Worm (Caenorhabditis elegans) whole organism, L1 larva: ENCODE measurements around the gene cmd-1.
A peak's percentile ranks its signal among the peaks of the same experiment; 100 is the strongest.

ENCODE experiments used
- C34B4.2 ChIP-seq: sonication (generic microtip); optimal IDR thresholded peaks from 2 replicates; lab custom pipeline; 2017; ENCODE audit warnings: mild to moderate bottlenecking, missing genetic modification characterization, missing compliant biosample characterization
- Y116A8C.19 ChIP-seq: sonication (generic microtip); optimal IDR thresholded peaks from 2 replicates; lab custom pipeline; 2016; ENCODE audit warnings: missing compliant biosample characterization, missing genetic modification characterization, borderline replicate concordance
- alr-1 ChIP-seq: fragments of 200-800 bp; sonication (Bioruptor generic); optimal IDR thresholded peaks from 2 replicates; lab custom pipeline; 2018; ENCODE audit warnings: borderline replicate concordance, mild to moderate bottlenecking, missing genetic modification characterization, missing compliant biosample characterization
- ceh-8 ChIP-seq: fragments of 200-800 bp; sonication (Bioruptor generic); optimal IDR thresholded peaks from 2 replicates; lab custom pipeline; 2018; ENCODE audit warnings: mild to moderate bottlenecking, missing genetic modification characterization, moderate library complexity, missing compliant biosample characterization
- ceh-82 ChIP-seq, 3 experiments: fragments of 150-350 bp in 1 of 3; sonication (generic microtip) in 2 of 3; optimal IDR thresholded peaks; 2 replicates each; lab custom pipeline; 2014 to 2017; ENCODE audit warnings: missing biosample characterization in 3 of 3, missing genetic modification characterization in 3 of 3
- ceh-90 ChIP-seq: sonication (generic microtip); optimal IDR thresholded peaks from 2 replicates; lab custom pipeline; 2016; ENCODE audit warnings: missing genetic modification characterization, missing compliant biosample characterization
- ces-1 ChIP-seq: fragments of 150-350 bp; optimal IDR thresholded peaks from 2 replicates; lab custom pipeline; 2014; ENCODE audit warnings: missing biosample characterization, missing genetic modification reagents, missing genetic modification characterization
- dpl-1 ChIP-seq, 3 experiments: fragments of 150-350 bp in 2 of 3; sonication (generic microtip) in 1 of 3; optimal IDR thresholded peaks; 2 replicates each; lab custom pipeline; 2014 to 2017; ENCODE audit warnings: missing biosample characterization in 3 of 3, missing genetic modification characterization in 3 of 3, missing genetic modification reagents in 3 of 3
- dsc-1 ChIP-seq: sonication (generic microtip); optimal IDR thresholded peaks from 2 replicates; lab custom pipeline; 2016; ENCODE audit warnings: mild to moderate bottlenecking, missing genetic modification characterization, missing compliant biosample characterization
- efl-1 ChIP-seq, 4 experiments: fragments of 150-350 bp; optimal IDR thresholded peaks in 3 of 4; peaks in 1 of 4; 1 replicate in 1 of 4; 2 replicates in 3 of 4; lab custom pipeline; 2014; ENCODE audit warnings: missing biosample characterization in 2 of 4, missing genetic modification characterization in 2 of 4, missing genetic modification reagents in 2 of 4
- efl-3 ChIP-seq: fragments of 200-800 bp; sonication (Bioruptor generic); optimal IDR thresholded peaks from 2 replicates; lab custom pipeline; 2018; ENCODE audit warnings: mild to moderate bottlenecking, missing genetic modification characterization, missing compliant biosample characterization
- ets-5 ChIP-seq: fragments of 200-800 bp; sonication (Bioruptor generic); IDR thresholded peaks from 2 replicates; pipeline ENCODE4 v1.3.6; 2022; ENCODE audit warnings: missing genetic modification characterization, missing compliant biosample characterization
- fkh-10 ChIP-seq: sonication (generic microtip); optimal IDR thresholded peaks from 2 replicates; lab custom pipeline; 2017; ENCODE audit warnings: missing biosample characterization, missing genetic modification reagents, missing genetic modification characterization
- fkh-4 ChIP-seq: sonication (generic microtip); optimal IDR thresholded peaks from 2 replicates; lab custom pipeline; 2016; ENCODE audit warnings: missing compliant biosample characterization, missing genetic modification characterization, borderline replicate concordance
- fkh-8 ChIP-seq: sonication (generic microtip); optimal IDR thresholded peaks from 2 replicates; lab custom pipeline; 2016; ENCODE audit warnings: mild to moderate bottlenecking, missing genetic modification characterization, missing compliant biosample characterization
- hlh-4 ChIP-seq: sonication (generic microtip); optimal IDR thresholded peaks from 2 replicates; lab custom pipeline; 2016; ENCODE audit warnings: mild to moderate bottlenecking, missing genetic modification characterization, missing compliant biosample characterization
- hpl-2 ChIP-seq: fragments of 150-350 bp; optimal IDR thresholded peaks from 2 replicates; lab custom pipeline; 2014; ENCODE audit warnings: missing biosample characterization, missing genetic modification reagents, missing genetic modification characterization
- jun-1 ChIP-seq: fragments of 150-350 bp; optimal IDR thresholded peaks from 2 replicates; lab custom pipeline; 2014; ENCODE audit warnings: missing biosample characterization, missing genetic modification reagents, missing genetic modification characterization
- lin-13 ChIP-seq: fragments of 150-350 bp; optimal IDR thresholded peaks from 2 replicates; lab custom pipeline; 2014; ENCODE audit warnings: missing biosample characterization, missing genetic modification reagents, missing genetic modification characterization
- lin-14 ChIP-seq: fragments of 200-800 bp; sonication (Bioruptor generic); optimal IDR thresholded peaks from 2 replicates; lab custom pipeline; 2018; ENCODE audit warnings: mild to moderate bottlenecking, missing genetic modification characterization, moderate library complexity, missing compliant biosample characterization
- lin-15B ChIP-seq: fragments of 150-350 bp; sonication (generic microtip); optimal IDR thresholded peaks from 3 replicates; lab custom pipeline; 2014; ENCODE audit warnings: missing biosample characterization, missing genetic modification characterization
- lin-35 ChIP-seq, 2 experiments: fragments of 150-350 bp; optimal IDR thresholded peaks; 2 replicates each; lab custom pipeline; 2014; ENCODE audit warnings: missing biosample characterization in 2 of 2, missing genetic modification characterization in 2 of 2, missing genetic modification reagents in 2 of 2
- lsy-2 ChIP-seq, 2 experiments: fragments of 150-350 bp; optimal IDR thresholded peaks; 2 replicates each; lab custom pipeline; 2014; ENCODE audit warnings: missing biosample characterization in 2 of 2, missing genetic modification characterization in 2 of 2
- mab-9 ChIP-seq: fragments of 200-800 bp; sonication (Bioruptor generic); IDR thresholded peaks from 2 replicates; pipeline ENCODE4 v1.3.6; 2022; ENCODE audit warnings: missing genetic modification reagents, missing genetic modification characterization, missing compliant biosample characterization
- mdl-1 ChIP-seq, 2 experiments: fragments of 150-350 bp; optimal IDR thresholded peaks; 2 replicates each; lab custom pipeline; 2014 to 2017; ENCODE audit warnings: missing biosample characterization in 2 of 2, missing genetic modification characterization in 2 of 2, inconsistent platforms in 1 of 2
- mef-2 ChIP-seq: fragments of 150-350 bp; optimal IDR thresholded peaks from 2 replicates; lab custom pipeline; 2014; ENCODE audit warnings: missing biosample characterization, missing genetic modification characterization
- mep-1 ChIP-seq: fragments of 150-350 bp; optimal IDR thresholded peaks from 2 replicates; lab custom pipeline; 2014; ENCODE audit warnings: missing biosample characterization, missing genetic modification characterization
- nhr-12 ChIP-seq: sonication (generic microtip); optimal IDR thresholded peaks from 2 replicates; lab custom pipeline; 2017; ENCODE audit warnings: missing biosample characterization, missing genetic modification characterization
- nhr-20 ChIP-seq: sonication (generic microtip); optimal IDR thresholded peaks from 2 replicates; lab custom pipeline; 2016; ENCODE audit warnings: mild to moderate bottlenecking, missing genetic modification characterization, missing compliant biosample characterization
- nhr-47 ChIP-seq: sonication (generic microtip); optimal IDR thresholded peaks from 2 replicates; lab custom pipeline; 2016; ENCODE audit warnings: mild to moderate bottlenecking, missing genetic modification characterization, moderate library complexity, missing compliant biosample characterization
- nhr-71 ChIP-seq: sonication (generic microtip); optimal IDR thresholded peaks from 2 replicates; lab custom pipeline; 2016; ENCODE audit warnings: mild to moderate bottlenecking, missing genetic modification characterization, moderate library complexity, missing compliant biosample characterization
- nhr-90 ChIP-seq: sonication (generic microtip); optimal IDR thresholded peaks from 2 replicates; lab custom pipeline; 2016; ENCODE audit warnings: mild to moderate bottlenecking, missing genetic modification characterization, missing compliant biosample characterization; ENCODE audit not compliant: poor library complexity
- pax-3 ChIP-seq: fragments of 200-800 bp; sonication (Bioruptor generic); optimal IDR thresholded peaks from 2 replicates; lab custom pipeline; 2018; ENCODE audit warnings: mild to moderate bottlenecking, missing genetic modification characterization, moderate library complexity, missing compliant biosample characterization
- snu-23 ChIP-seq: sonication (generic microtip); optimal IDR thresholded peaks from 2 replicates; lab custom pipeline; 2016; ENCODE audit warnings: missing genetic modification characterization, missing compliant biosample characterization
- sox-4 ChIP-seq: sonication (generic microtip); optimal IDR thresholded peaks from 2 replicates; lab custom pipeline; 2016; ENCODE audit warnings: missing genetic modification characterization, missing compliant biosample characterization
- sup-37 ChIP-seq: fragments of 200-800 bp; sonication (Bioruptor generic); optimal IDR thresholded peaks from 2 replicates; lab custom pipeline; 2018; ENCODE audit warnings: mild to moderate bottlenecking, missing genetic modification characterization, missing compliant biosample characterization
- swsn-7 ChIP-seq: sonication (generic microtip); optimal IDR thresholded peaks from 2 replicates; lab custom pipeline; 2016; ENCODE audit warnings: missing genetic modification characterization, missing compliant biosample characterization
- tlp-1 ChIP-seq: fragments of 150-350 bp; optimal IDR thresholded peaks from 2 replicates; lab custom pipeline; 2014; ENCODE audit warnings: missing biosample characterization, missing genetic modification characterization
- unc-130 ChIP-seq: fragments of 150-350 bp; optimal IDR thresholded peaks from 2 replicates; lab custom pipeline; 2017; ENCODE audit warnings: missing biosample characterization, missing genetic modification characterization, inconsistent platforms
- unc-86 ChIP-seq: sonication (generic microtip); optimal IDR thresholded peaks from 2 replicates; lab custom pipeline; 2016; ENCODE audit warnings: missing genetic modification characterization, missing compliant biosample characterization
- unc-98 ChIP-seq: fragments of 200-800 bp; sonication (Bioruptor generic); IDR thresholded peaks from 2 replicates; pipeline ENCODE4 v1.3.6; 2022; ENCODE audit warnings: missing genetic modification characterization, missing compliant biosample characterization
- zip-4 ChIP-seq: fragments of 200-800 bp; sonication (Bioruptor generic); optimal IDR thresholded peaks from 2 replicates; lab custom pipeline; 2018; ENCODE audit warnings: mild to moderate bottlenecking, missing genetic modification characterization, moderate library complexity, missing compliant biosample characterization
- ztf-4 ChIP-seq: fragments of 150-350 bp; optimal IDR thresholded peaks from 2 replicates; lab custom pipeline; 2014; ENCODE audit warnings: missing biosample characterization, missing genetic modification characterization

The cmd-1 gene

DNA sequence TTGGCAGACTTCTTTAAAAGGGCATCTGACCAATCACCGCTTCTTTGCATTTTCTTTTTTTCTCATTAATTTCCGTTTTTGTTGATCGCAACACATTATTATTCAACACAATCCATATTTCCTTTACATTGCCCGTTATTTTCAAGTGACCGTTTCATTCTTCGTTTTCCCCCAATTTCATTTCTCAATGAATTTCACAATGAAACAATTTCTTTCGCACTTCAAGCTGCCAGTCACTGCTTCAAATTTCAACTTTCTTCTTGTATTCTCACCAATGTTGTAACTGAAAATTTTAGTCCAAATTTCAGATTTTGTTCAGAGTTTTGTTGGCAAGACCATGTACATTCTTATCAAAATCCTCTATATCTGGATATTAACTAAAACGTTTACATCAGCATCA, 14.6 kb upstream of the cmd-1 start, which contains the start of gene cutl-22:
Gene cutl-22, plus strand, starts transcription at position 301 of the 400 bp plus-strand sequence.
- TF ChIP-seq unc-130 (tag; lab: Kevin White, UChicago) = no peak
- no peak for TF ChIP-seq ztf-4 (tag; lab: Kevin White, UChicago)
- no peak for TF ChIP-seq snu-23 (GFP tag; lab: Kevin White, UChicago)
- no peak for TF ChIP-seq ceh-90 (tag; lab: Kevin White, UChicago)
- no peak for TF ChIP-seq fkh-4 (tag; lab: Kevin White, UChicago)
- TF ChIP-seq ets-5 = no peak
- no peak for TF ChIP-seq efl-3
- no peak for TF ChIP-seq lin-15B (tag; lab: Kevin White, UChicago)
- no peak for TF ChIP-seq sup-37 (GFP tag; lab: Kevin White, UChicago)
- no peak for TF ChIP-seq nhr-12
- no peak for TF ChIP-seq unc-98 (GFP tag; lab: Robert Waterston, UW)

DNA sequence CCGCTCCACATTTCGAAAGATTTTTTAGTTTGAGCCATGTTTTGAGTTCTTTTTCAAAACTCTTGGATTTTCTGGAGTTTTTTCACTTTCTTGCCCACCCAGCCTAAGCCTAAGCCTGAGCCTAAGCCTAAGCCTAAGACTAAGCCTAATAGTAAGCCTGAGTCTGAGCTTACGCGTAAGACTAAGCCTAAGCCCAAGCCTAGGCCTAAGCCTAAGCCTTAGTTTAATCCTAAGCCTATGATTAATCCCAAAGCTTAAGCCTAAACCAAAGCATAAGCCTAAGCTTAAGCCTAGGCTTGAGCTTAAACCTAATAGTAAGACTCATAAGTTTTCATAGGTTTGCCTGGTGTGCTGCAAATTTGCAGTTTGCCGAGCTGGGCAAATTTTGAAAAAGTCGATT, 13.8 kb upstream of the cmd-1 start:
- 0 out of 2 replicates have a peak, but pooled peaks have one; percentile 23 for TF ChIP-seq mab-9 (GFP tag; lab: Robert Waterston, UW)
- TF ChIP-seq Y116A8C.19 (tag; lab: Kevin White, UChicago) = no peak

DNA sequence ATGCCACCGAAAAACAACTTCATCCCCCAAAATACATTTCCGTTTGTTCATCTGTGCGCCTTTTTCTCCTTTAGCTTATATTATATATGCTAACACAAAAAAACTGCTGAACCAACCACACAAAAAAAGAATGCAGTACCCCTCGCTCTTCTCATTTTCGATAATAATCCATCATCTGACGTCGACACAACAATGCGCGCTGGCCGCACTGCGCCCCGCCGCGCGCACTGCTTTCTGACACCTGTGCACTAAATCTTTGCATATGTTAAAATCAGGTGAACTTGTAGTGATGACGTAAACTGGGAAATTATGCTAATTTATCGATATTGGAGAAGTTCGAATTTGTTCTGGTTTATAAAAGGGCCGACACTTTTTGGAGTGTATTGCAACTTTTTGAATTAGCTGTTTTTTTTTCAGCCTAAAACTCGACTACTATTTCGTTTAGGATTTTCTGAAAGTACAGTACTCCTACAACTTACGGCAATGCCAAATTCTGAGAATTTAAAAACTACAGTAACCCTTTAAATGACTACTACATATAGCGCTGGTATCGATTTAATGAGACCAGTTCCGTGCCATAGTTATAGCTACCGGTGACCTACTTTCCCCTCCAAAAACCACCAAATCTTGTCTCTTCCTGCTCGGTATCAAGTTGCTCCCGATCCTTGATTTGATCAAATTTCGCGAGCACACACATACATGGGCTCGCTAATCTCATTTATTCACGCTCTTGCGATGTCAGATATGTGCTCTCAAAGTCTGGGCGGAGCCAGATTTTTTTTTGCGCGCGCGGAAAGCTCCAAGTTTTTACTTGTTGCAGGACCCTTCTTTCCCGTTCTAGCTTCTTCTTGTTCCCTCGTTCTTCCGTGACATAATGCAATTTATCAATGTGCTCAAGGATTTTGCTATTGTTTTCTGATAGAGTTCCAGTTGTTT, 6.1 kb upstream of the cmd-1 start:
- peak; percentile 47 for TF ChIP-seq sox-4 (tag; lab: Kevin White, UChicago)
- TF ChIP-seq lin-13 = peak; percentile 7
- peak in 1 of 2 experiments; percentile 4 for TF ChIP-seq efl-1 (optimal IDR thresholded peaks at IDR 0.05; lab: Kevin White, UChicago)
- no peak for TF ChIP-seq efl-1 (GFP tag; optimal IDR thresholded peaks at IDR 0.05 in 1 of 2; lab: Kevin White, UChicago)
- TF ChIP-seq nhr-71 (tag; lab: Kevin White, UChicago) = peak; percentile 66
- TF ChIP-seq lin-14 (GFP tag; lab: Kevin White, UChicago) = peak; percentile 78
- TF ChIP-seq ceh-8 = no peak
- TF ChIP-seq fkh-10 = peak; percentile 89
- no peak for TF ChIP-seq unc-86 (tag; lab: Kevin White, UChicago)
- no peak for TF ChIP-seq jun-1 (tag; lab: Kevin White, UChicago)
- TF ChIP-seq lsy-2 (tag; optimal IDR thresholded peaks at IDR 0.05; lab: Kevin White, UChicago) = peak; percentile 4 to 19
- peak; percentile 13 for TF ChIP-seq pax-3 (tag; lab: Kevin White, UChicago)
- TF ChIP-seq dsc-1 = peak; percentile 87
- no peak for TF ChIP-seq mdl-1 (tag; optimal IDR thresholded peaks at IDR 0.05; lab: Kevin White, UChicago)
- TF ChIP-seq ces-1 (GFP tag; lab: Kevin White, UChicago) = peak; percentile 34
- TF ChIP-seq nhr-47 (tag; lab: Kevin White, UChicago) = peak; percentile 64
- TF ChIP-seq mep-1 (tag; lab: Kevin White, UChicago) = peak; percentile 13
- TF ChIP-seq snu-23 (GFP tag; lab: Kevin White, UChicago) = peak; percentile 52
- peak; percentile 91 for TF ChIP-seq fkh-8 (tag; lab: Kevin White, UChicago)
- peak; percentile 32 for TF ChIP-seq swsn-7 (tag; lab: Kevin White, UChicago)
- TF ChIP-seq tlp-1 (tag; lab: Kevin White, UChicago) = no peak
- TF ChIP-seq nhr-20 (tag; lab: Kevin White, UChicago) = peak; percentile 2

DNA sequence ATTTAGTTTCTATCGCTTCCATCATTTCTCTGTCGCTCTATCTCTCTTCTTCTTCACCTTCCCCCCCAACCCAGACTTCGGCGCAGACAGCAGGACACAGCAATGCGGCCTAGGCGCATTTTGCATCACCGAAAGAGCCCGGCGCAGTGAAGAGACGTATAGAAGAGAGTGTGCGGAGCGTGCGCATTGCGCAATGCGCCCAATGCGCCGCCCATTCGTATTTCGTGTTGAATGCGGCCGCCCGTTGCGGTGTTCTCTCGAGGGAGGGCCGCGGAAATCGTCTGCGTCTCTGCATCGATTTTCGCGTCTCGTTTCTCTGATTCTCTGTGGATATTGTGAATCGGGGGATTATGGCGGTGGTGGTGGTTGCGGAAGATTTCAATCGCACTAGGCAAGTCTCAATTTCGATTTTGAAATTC, 4.7 kb upstream of the cmd-1 start:
- TF ChIP-seq ceh-82 (tag; optimal IDR thresholded peaks at IDR 0.05; lab: Kevin White, UChicago) = peak; percentile 96 to 98 (median 98)
- TF ChIP-seq fkh-4 (tag; lab: Kevin White, UChicago) = peak; percentile 84
- peak; percentile 87 for TF ChIP-seq lin-15B (tag; lab: Kevin White, UChicago)
- TF ChIP-seq nhr-71 (tag; lab: Kevin White, UChicago) = peak; percentile 100
- peak; percentile 86 for TF ChIP-seq hlh-4
- TF ChIP-seq lin-35 (GFP tag; optimal IDR thresholded peaks at IDR 0.05; lab: Kevin White, UChicago) = peak; percentile 80 to 84
- TF ChIP-seq Y116A8C.19 (tag; lab: Kevin White, UChicago) = peak; percentile 74
- TF ChIP-seq unc-130 (tag; lab: Kevin White, UChicago) = peak; percentile 97
- peak; percentile 96 for TF ChIP-seq zip-4 (GFP tag; lab: Kevin White, UChicago)
- peak; percentile 91 for TF ChIP-seq ces-1 (GFP tag; lab: Kevin White, UChicago)
- peak; percentile 93 for TF ChIP-seq unc-98 (GFP tag; lab: Robert Waterston, UW)
- peak; percentile 100 for TF ChIP-seq C34B4.2 (tag; lab: Kevin White, UChicago)
- TF ChIP-seq hpl-2 (GFP tag; lab: Kevin White, UChicago) = peak; percentile 79
- peak; percentile 100 for TF ChIP-seq nhr-47 (tag; lab: Kevin White, UChicago)
- TF ChIP-seq nhr-90 (tag; lab: Kevin White, UChicago) = peak; percentile 99
- TF ChIP-seq mef-2 (tag; lab: Kevin White, UChicago) = peak; percentile 90
- no peak for TF ChIP-seq alr-1
- peak; percentile 63 to 77 (median 66) for TF ChIP-seq dpl-1 (GFP tag; optimal IDR thresholded peaks at IDR 0.05; lab: Kevin White, UChicago)
